Fruit fly (Drosophila melanogaster) whole organism, wandering third instar larva: ENCODE data around the gene CG17633.

Experiments
- Dif ChIP-seq: fragments of 200-275, 200-300 bp; sonication (Bioruptor generic); optimal IDR thresholded peaks from 2 replicates; lab custom pipeline; 2018; ENCODE audit warnings: missing biosample characterization, missing genetic modification characterization; ENCODE audit not compliant: partially characterized antibody
- lola ChIP-seq: fragments of >200 bp; optimal IDR thresholded peaks from 2 replicates; lab custom pipeline; 2017; ENCODE audit warnings: missing biosample characterization, missing genetic modification characterization
- pan ChIP-seq: fragments of >200 bp; optimal IDR thresholded peaks from 2 replicates; lab custom pipeline; 2017

DNA sequence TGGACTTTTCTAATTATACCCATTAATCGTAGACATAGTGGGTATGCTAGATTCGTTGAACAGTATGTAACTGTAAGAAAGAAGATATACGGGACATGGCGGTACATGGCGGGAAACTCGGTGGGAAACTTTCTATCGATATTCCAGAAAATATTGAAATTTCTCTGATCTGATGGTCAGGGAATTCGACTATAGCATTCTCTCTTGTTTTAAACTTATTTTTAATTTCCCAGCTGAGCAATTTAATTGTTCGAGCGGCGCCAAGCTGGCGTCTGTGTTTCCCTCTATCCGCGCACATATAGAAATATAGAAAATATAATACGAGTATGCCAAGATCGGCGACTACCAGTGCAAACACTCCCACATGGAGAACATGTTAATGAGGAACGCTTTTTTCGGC lies 10.3 kb downstream of the CG17633 start:
- TF ChIP-seq Dif (GFP tag; lab: Kevin White, UChicago): no peak
- no peak for TF ChIP-seq pan (lab: Kevin White, UChicago)
- TF ChIP-seq lola (GFP tag; lab: Kevin White, UChicago): no peak
